Worm (Caenorhabditis elegans): Measurements from ENCODE around the gene col-84.

Gene col-84

DNA sequence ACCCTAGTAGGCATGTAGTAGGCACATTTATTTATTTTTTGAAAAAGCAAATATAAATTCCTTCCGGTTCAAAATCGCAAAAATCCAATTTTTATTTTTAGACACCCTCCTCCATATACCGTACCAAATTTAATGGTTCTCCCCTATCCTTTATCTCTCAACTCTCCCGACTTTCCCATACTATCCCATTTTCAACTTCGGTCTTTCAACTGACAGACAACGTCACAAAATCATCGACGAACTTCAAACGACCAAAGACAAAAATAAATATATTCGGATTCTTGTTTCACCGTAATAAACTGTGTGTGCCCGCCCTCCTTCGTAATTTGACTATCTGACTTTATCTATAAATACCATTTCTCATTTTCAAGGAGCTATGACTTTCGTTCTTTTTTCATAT lies 33.1 kb upstream of the col-84 start, which contains the start of gene T27D12.6:
T27D12.6 (plus strand) TSS at position 301 of the 400 bp plus-strand sequence.
- TF ChIP-seq pbrm-1 (GFP tag; IDR thresholded peaks at IDR 0.05) (no peak), ztf-26 (tag; optimal IDR thresholded peaks at IDR 0.05) (no peak), fkh-3 (tag; optimal IDR thresholded peaks at IDR 0.05) (no peak), die-1 (tag; optimal IDR thresholded peaks at IDR 0.05) (no peak)

DNA sequence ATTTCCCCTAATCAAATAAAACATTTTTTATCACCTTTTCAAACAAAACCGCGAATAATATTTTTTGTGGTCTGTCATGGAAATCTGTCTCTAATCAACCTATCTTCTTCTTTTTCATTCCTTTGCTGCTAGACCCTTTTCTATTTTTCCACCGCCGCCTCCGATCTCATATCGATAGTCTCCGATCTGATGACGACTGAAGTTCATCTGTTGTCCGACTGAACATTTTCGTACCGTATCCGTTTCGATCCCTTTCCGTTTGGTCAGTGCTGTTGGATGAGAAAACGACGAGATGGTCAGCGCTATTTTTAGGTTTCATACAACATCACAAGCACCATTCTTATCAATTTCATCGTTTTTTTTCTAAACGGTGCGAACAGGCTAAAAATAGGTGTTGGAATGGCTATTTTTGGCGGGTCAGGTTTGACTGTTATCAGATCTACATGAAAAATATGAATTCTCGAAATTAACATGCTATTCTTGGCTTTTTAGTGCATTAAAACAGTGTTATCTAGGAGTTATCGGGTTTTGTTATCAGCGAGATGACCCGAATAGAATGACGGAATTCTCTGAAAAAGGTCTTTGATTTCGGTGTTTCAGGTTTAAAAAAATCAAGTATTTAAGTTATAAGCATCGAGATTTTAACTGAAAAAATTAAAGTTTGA lies 31.6 kb upstream of the col-84 start:
- TF ChIP-seq bed-2 (GFP tag; IDR thresholded peaks at IDR 0.05) (no peak), F55B11.4 (tag; optimal IDR thresholded peaks at IDR 0.05; ENCODE audit: borderline replicate concordance, insufficient read depth) (no peak), mel-28 (tag; optimal IDR thresholded peaks at IDR 0.05; ENCODE audit: borderline replicate concordance) (no peak), repo-1 (tag; optimal IDR thresholded peaks at IDR 0.05) (no peak), C06A6.2 (GFP tag; conservative IDR thresholded peaks at IDR 0.05) (peak; percentile 52; the same call in 1 of the 2 replicates), F52B5.7 (tag; optimal IDR thresholded peaks at IDR 0.05) (no peak), dox-1 (GFP tag; IDR thresholded peaks at IDR 0.05) (no peak), lin-35 (GFP tag; optimal IDR thresholded peaks at IDR 0.05) (no peak), Y56A3A.18 (GFP tag; IDR thresholded peaks at IDR 0.05) (no peak), unc-62 (GFP tag; optimal IDR thresholded peaks at IDR 0.05) (no peak), nfya-2 (GFP tag; IDR thresholded peaks at IDR 0.05) (no peak), let-607 (tag; optimal IDR thresholded peaks at IDR 0.05) (no peak), lin-40 (tag; optimal IDR thresholded peaks at IDR 0.05) (peak; percentile 61), nhr-27 (tag; optimal IDR thresholded peaks at IDR 0.05) (no peak), rcor-1 (GFP tag; IDR thresholded peaks at IDR 0.05) (no peak), ccch-3 (GFP tag; optimal IDR thresholded peaks at IDR 0.05) (no peak), K11D2.4 (GFP tag; IDR thresholded peaks at IDR 0.05) (0 out of 2 replicates have a peak, but pooled peaks have one; percentile 25), athp-1 (tag; optimal IDR thresholded peaks at IDR 0.05) (no peak), lin-26 (GFP tag; IDR thresholded peaks at IDR 0.05) (0 out of 2 replicates have a peak, but pooled peaks have one; percentile 21), ceh-100 (GFP tag; IDR thresholded peaks at IDR 0.05) (no peak), madf-8 (GFP tag; conservative IDR thresholded peaks at IDR 0.05) (no peak), bed-1 (GFP tag; IDR thresholded peaks at IDR 0.05) (no peak), F37B4.10 (GFP tag; IDR thresholded peaks at IDR 0.05) (no peak), cebp-1 (GFP tag; IDR thresholded peaks at IDR 0.05) (no peak), cebp-1 (tag; optimal IDR thresholded peaks at IDR 0.05) (no peak), ets-4 (GFP tag; optimal IDR thresholded peaks at IDR 0.05) (no peak), dpff-1 (tag; optimal IDR thresholded peaks at IDR 0.05) (no peak), mcd-1 (GFP tag; IDR thresholded peaks at IDR 0.05) (no peak), snpc-1.3 (tag; optimal IDR thresholded peaks at IDR 0.05; ENCODE audit: insufficient read depth) (no peak), tbp1 (GFP tag; optimal IDR thresholded peaks at IDR 0.05) (no peak), ztf-25 (GFP tag; IDR thresholded peaks at IDR 0.05) (no peak), ceh-40 (GFP tag; IDR thresholded peaks at IDR 0.05) (no peak), ztf-26 (tag; optimal IDR thresholded peaks at IDR 0.05) (peak; percentile 66), ztf-3 (GFP tag; optimal IDR thresholded peaks at IDR 0.05) (no peak), die-1 (tag; optimal IDR thresholded peaks at IDR 0.05) (no peak), F22D6.2 (tag; optimal IDR thresholded peaks at IDR 0.05) (peak; percentile 11), nfyb-1 (GFP tag; IDR thresholded peaks at IDR 0.05) (no peak), hmg-1.2 (GFP tag; IDR thresholded peaks at IDR 0.05) (no peak), ztf-28 (GFP tag; IDR thresholded peaks at IDR 0.05) (no peak), aptf-3 (GFP tag; IDR thresholded peaks at IDR 0.05) (no peak), ceh-91 (GFP tag; IDR thresholded peaks at IDR 0.05) (no peak), egl-44 (GFP tag; IDR thresholded peaks at IDR 0.05) (no peak), ztf-18 (tag; optimal IDR thresholded peaks at IDR 0.05) (no peak), unc-130 (GFP tag; optimal IDR thresholded peaks at IDR 0.05) (no peak)
